Worm (Caenorhabditis elegans) whole organism, mixed stage, embryonic: ENCODE measurements around the gene srbc-8.
"Not testable (repeated sequence)": the region's sequence is repeated elsewhere in the genome, so short reads cannot be mapped to it uniquely, and the experiment has no call there.

Experiments
- M03D4.4 ChIP-seq: sonication (generic microtip); optimal IDR thresholded peaks from 2 replicates; lab custom pipeline; 2017; ENCODE audit warnings: mild to moderate bottlenecking, missing genetic modification characterization, missing compliant biosample characterization
- bed-3 ChIP-seq: fragments of 200-800 bp; sonication (Bioruptor generic); optimal IDR thresholded peaks from 3 replicates; lab custom pipeline; 2018; ENCODE audit warnings: mild to moderate bottlenecking, missing genetic modification characterization, moderate library complexity, missing compliant biosample characterization
- blmp-1 ChIP-seq: fragments of 150-350 bp; optimal IDR thresholded peaks from 2 replicates; lab custom pipeline; 2014; ENCODE audit warnings: missing biosample characterization, missing genetic modification characterization
- ceh-39 ChIP-seq: fragments of 150-350 bp; optimal IDR thresholded peaks from 2 replicates; lab custom pipeline; 2014; ENCODE audit warnings: missing biosample characterization, missing genetic modification characterization
- ceh-43 ChIP-seq: fragments of 200-800 bp; sonication (Bioruptor generic); optimal IDR thresholded peaks from 2 replicates; lab custom pipeline; 2018; ENCODE audit warnings: mild to moderate bottlenecking, missing genetic modification characterization, moderate library complexity, missing compliant biosample characterization
- ceh-83 ChIP-seq: fragments of 200-800 bp; sonication (Bioruptor generic); optimal IDR thresholded peaks from 2 replicates; lab custom pipeline; 2018; ENCODE audit warnings: mild to moderate bottlenecking, missing genetic modification characterization, missing compliant biosample characterization
- drap-1 ChIP-seq: fragments of 200-800 bp; sonication (Bioruptor generic); optimal IDR thresholded peaks from 3 replicates; lab custom pipeline; 2018; ENCODE audit warnings: mild to moderate bottlenecking, missing genetic modification characterization, missing compliant biosample characterization
- elt-1 ChIP-seq: sonication (generic microtip); optimal IDR thresholded peaks from 2 replicates; lab custom pipeline; 2017; ENCODE audit warnings: missing genetic modification characterization, mild to moderate bottlenecking, missing compliant biosample characterization, antibody characterized with exemption, moderate library complexity, borderline replicate concordance; ENCODE audit not compliant: insufficient read depth
- elt-3 ChIP-seq: fragments of 150-350 bp; optimal IDR thresholded peaks from 2 replicates; lab custom pipeline; 2014; ENCODE audit warnings: missing biosample characterization, missing genetic modification characterization
- flh-1 ChIP-seq: fragments of 200-800 bp; sonication (Bioruptor generic); optimal IDR thresholded peaks from 2 replicates; lab custom pipeline; 2018; ENCODE audit warnings: mild to moderate bottlenecking, missing genetic modification characterization, moderate library complexity, missing compliant biosample characterization
- ham-2 ChIP-seq: fragments of 200-800 bp; sonication (Bioruptor generic); optimal IDR thresholded peaks from 2 replicates; lab custom pipeline; 2018; ENCODE audit warnings: mild to moderate bottlenecking, missing genetic modification characterization, missing compliant biosample characterization
- lin-13 ChIP-seq: fragments of 150-350 bp; optimal IDR thresholded peaks from 2 replicates; lab custom pipeline; 2014; ENCODE audit warnings: missing biosample characterization, missing genetic modification characterization
- lsy-2 ChIP-seq: fragments of 150-350 bp; optimal IDR thresholded peaks from 2 replicates; lab custom pipeline; 2014; ENCODE audit warnings: missing biosample characterization, missing genetic modification characterization
- mab-5 ChIP-seq: fragments of 150-350 bp; optimal IDR thresholded peaks from 2 replicates; lab custom pipeline; 2014; ENCODE audit warnings: missing biosample characterization, missing genetic modification characterization
- mep-1 ChIP-seq: fragments of 150-350 bp; optimal IDR thresholded peaks from 2 replicates; lab custom pipeline; 2017; ENCODE audit warnings: missing biosample characterization, missing genetic modification reagents, missing genetic modification characterization, inconsistent platforms
- mls-2 ChIP-seq: sonication (generic microtip); optimal IDR thresholded peaks from 2 replicates; lab custom pipeline; 2016; ENCODE audit warnings: mild to moderate bottlenecking, missing genetic modification characterization, moderate library complexity, missing compliant biosample characterization
- nhr-237 ChIP-seq: fragments of 150-350 bp; optimal IDR thresholded peaks from 2 replicates; lab custom pipeline; 2014; ENCODE audit warnings: missing biosample characterization, missing genetic modification characterization
- nhr-76 ChIP-seq: sonication (generic microtip); optimal IDR thresholded peaks from 2 replicates; lab custom pipeline; 2017; ENCODE audit warnings: missing biosample characterization, missing genetic modification characterization
- pha-4 ChIP-seq: fragments of 150-350 bp; optimal IDR thresholded peaks from 2 replicates; lab custom pipeline; 2018; ENCODE audit warnings: missing biosample characterization, missing genetic modification reagents, missing genetic modification characterization
- sem-2 ChIP-seq: fragments of 200-800 bp; sonication (Bioruptor generic); optimal IDR thresholded peaks from 2 replicates; lab custom pipeline; 2018; ENCODE audit warnings: mild to moderate bottlenecking, missing genetic modification characterization, missing compliant biosample characterization
- sptf-1 ChIP-seq: sonication (generic microtip); optimal IDR thresholded peaks from 2 replicates; lab custom pipeline; 2017; ENCODE audit warnings: mild to moderate bottlenecking, missing genetic modification characterization, moderate library complexity, missing compliant biosample characterization
- tbx-8 ChIP-seq: fragments of 200-800 bp; sonication (Bioruptor generic); optimal IDR thresholded peaks from 2 replicates; lab custom pipeline; 2018; ENCODE audit warnings: mild to moderate bottlenecking, missing genetic modification characterization, moderate library complexity, missing compliant biosample characterization
- unc-120 ChIP-seq: sonication (generic microtip); optimal IDR thresholded peaks from 2 replicates; lab custom pipeline; 2017; ENCODE audit warnings: missing genetic modification characterization, missing compliant biosample characterization; ENCODE audit not compliant: poor library complexity, severe bottlenecking
- unc-39 ChIP-seq: fragments of 150-350 bp; optimal IDR thresholded peaks from 2 replicates; lab custom pipeline; 2014; ENCODE audit warnings: missing biosample characterization, missing genetic modification characterization
- unc-62 ChIP-seq: fragments of 150-350 bp; optimal IDR thresholded peaks from 2 replicates; lab custom pipeline; 2014; ENCODE audit warnings: missing biosample characterization, missing genetic modification reagents, missing genetic modification characterization
- zip-8 ChIP-seq: fragments of 150-350 bp; optimal IDR thresholded peaks from 2 replicates; lab custom pipeline; 2014; ENCODE audit warnings: missing biosample characterization, missing genetic modification characterization
- ztf-11 ChIP-seq: fragments of 150-350 bp; optimal IDR thresholded peaks from 2 replicates; lab custom pipeline; 2014; ENCODE audit warnings: missing biosample characterization, missing genetic modification characterization

Gene srbc-8

ce11 chrV:7444331-7444730, 40.6 kb downstream of the srbc-8 start, which contains the start of gene nhr-141:
Gene nhr-141, plus strand, starts transcription at chrV:7444661.
- TF ChIP-seq mab-5; pha-4; tbx-8 (GFP tag; lab: Kevin White, UChicago): not testable (repeated sequence)

ce11 chrV:7439807-7440206, 45.1 kb downstream of the srbc-8 start, which contains the start of gene try-13:
Gene try-13, plus strand, starts transcription at chrV:7440107.
- TF ChIP-seq tbx-8 (GFP tag; lab: Kevin White, UChicago) (no peak), mab-5 (no peak), elt-1 (tag; lab: Kevin White, UChicago) (no peak), blmp-1 (tag; lab: Kevin White, UChicago) (no peak), nhr-76 (tag; lab: Kevin White, UChicago) (no peak), flh-1 (GFP tag; lab: Kevin White, UChicago) (no peak), lsy-2 (tag; lab: Kevin White, UChicago) (no peak), sptf-1 (tag; lab: Kevin White, UChicago) (no peak), ceh-39 (no peak), ham-2 (GFP tag; lab: Kevin White, UChicago) (no peak), pha-4 (no peak), zip-8 (no peak), drap-1 (GFP tag; lab: Kevin White, UChicago) (no peak)

- TF ChIP-seq nhr-76 (tag; lab: Kevin White, UChicago) (no peak), mep-1 (tag; lab: Kevin White, UChicago) (no peak), unc-62 (GFP tag; lab: Kevin White, UChicago) (no peak), nhr-237 (tag; lab: Kevin White, UChicago) (no peak), mab-5 (no peak), blmp-1 (tag; lab: Kevin White, UChicago) (no peak)
- TF ChIP-seq, all 35 proteins: peak for 0
Measured at ce11 chrV:7437985-7438384, 46.9 kb downstream of the srbc-8 start, which contains the start of gene F25E5.16. Gene F25E5.16, plus strand, starts transcription at chrV:7438285.

ce11 chrV:7437538-7437937, 47.4 kb downstream of the srbc-8 start, which contains the start of gene F25E5.9:
Gene F25E5.9, minus strand, starts transcription at chrV:7437919.
- no peak for TF ChIP-seq ceh-83 (GFP tag; lab: Kevin White, UChicago)

- no peak for TF ChIP-seq lsy-2 (tag; lab: Kevin White, UChicago)
- no peak for TF ChIP-seq sptf-1 (tag; lab: Kevin White, UChicago)
- no peak for TF ChIP-seq unc-39 (tag; lab: Kevin White, UChicago)
- TF ChIP-seq tbx-8 (GFP tag; lab: Kevin White, UChicago) = no peak
- no peak for TF ChIP-seq mep-1 (tag; lab: Kevin White, UChicago)
- no peak for TF ChIP-seq mab-5
- no peak for TF ChIP-seq ham-2 (GFP tag; lab: Kevin White, UChicago)
- no peak for TF ChIP-seq mls-2 (tag; lab: Kevin White, UChicago)
- TF ChIP-seq blmp-1 (tag; lab: Kevin White, UChicago) = no peak
- TF ChIP-seq bed-3 (GFP tag; lab: Kevin White, UChicago) = no peak
- no peak for TF ChIP-seq nhr-237 (tag; lab: Kevin White, UChicago)
- no peak for TF ChIP-seq unc-120 (tag; lab: Kevin White, UChicago)
- no peak for TF ChIP-seq sem-2
- no peak for TF ChIP-seq M03D4.4
- no peak for TF ChIP-seq ztf-11
- no peak for TF ChIP-seq elt-3 (tag; lab: Kevin White, UChicago)
- no peak for TF ChIP-seq pha-4
- TF ChIP-seq ceh-43 (GFP tag; lab: Kevin White, UChicago) = no peak
Measured at ce11 chrV:7436911-7437310, 48.0 kb downstream of the srbc-8 start.

ce11 chrV:7436509-7436908, 48.4 kb downstream of the srbc-8 start:
- TF ChIP-seq mls-2 (tag; lab: Kevin White, UChicago) (no peak), tbx-8 (GFP tag; lab: Kevin White, UChicago) (no peak), lsy-2 (tag; lab: Kevin White, UChicago) (no peak), unc-120 (tag; lab: Kevin White, UChicago) (no peak), lin-13 (tag; lab: Kevin White, UChicago) (no peak), unc-39 (tag; lab: Kevin White, UChicago) (no peak), bed-3 (GFP tag; lab: Kevin White, UChicago) (no peak), flh-1 (GFP tag; lab: Kevin White, UChicago) (no peak), drap-1 (GFP tag; lab: Kevin White, UChicago) (no peak)
